Worm (Caenorhabditis elegans) whole organism, L3 larva: ENCODE data around the gene C38C6.3.

ENCODE experiments used
- ZK546.5 ChIP-seq: sonication (generic microtip); optimal IDR thresholded peaks from 2 replicates; lab custom pipeline; 2017; ENCODE audit warnings: missing biosample characterization, missing genetic modification characterization
- aly-2 ChIP-seq: fragments of 150-350 bp; optimal IDR thresholded peaks from 2 replicates; lab custom pipeline; 2014; ENCODE audit warnings: missing biosample characterization, missing genetic modification characterization
- ama-1 ChIP-seq: fragments of 150-350 bp; optimal IDR thresholded peaks from 2 replicates; lab custom pipeline; 2018
- ceh-16 ChIP-seq: sonication (generic microtip); optimal IDR thresholded peaks from 2 replicates; lab custom pipeline; 2017; ENCODE audit warnings: missing biosample characterization, missing genetic modification characterization
- ceh-28 ChIP-seq: fragments of 150-350 bp; optimal IDR thresholded peaks from 2 replicates; lab custom pipeline; 2014; ENCODE audit warnings: missing biosample characterization, missing genetic modification reagents, missing genetic modification characterization
- daf-12 ChIP-seq: fragments of 150-350 bp; optimal IDR thresholded peaks from 2 replicates; lab custom pipeline; 2014; ENCODE audit warnings: missing biosample characterization, missing genetic modification reagents, missing genetic modification characterization
- elt-1 ChIP-seq: fragments of 150-350 bp; optimal IDR thresholded peaks from 2 replicates; lab custom pipeline; 2014; ENCODE audit warnings: missing biosample characterization, missing genetic modification characterization
- elt-2 ChIP-seq: sonication (generic microtip); optimal IDR thresholded peaks from 2 replicates; lab custom pipeline; 2016; ENCODE audit warnings: missing genetic modification reagents, mild to moderate bottlenecking, missing genetic modification characterization, missing compliant biosample characterization
- elt-3 ChIP-seq, 3 experiments: fragments of 150-350 bp in 1 of 3; sonication (generic microtip) in 2 of 3; optimal IDR thresholded peaks; 2 replicates in 2 of 3; 4 replicates in 1 of 3; lab custom pipeline; 2014 to 2017; ENCODE audit warnings: missing biosample characterization in 3 of 3, missing genetic modification characterization in 3 of 3
- eor-1 ChIP-seq, 2 experiments: fragments of 150-350 bp; optimal IDR thresholded peaks; 2 replicates each; lab custom pipeline; 2014 to 2018; ENCODE audit warnings: missing biosample characterization in 2 of 2, missing genetic modification characterization in 2 of 2
- fkh-10 ChIP-seq: sonication (generic microtip); optimal IDR thresholded peaks from 2 replicates; lab custom pipeline; 2017; ENCODE audit warnings: missing biosample characterization, missing genetic modification reagents, missing genetic modification characterization
- fos-1 ChIP-seq: fragments of 150-350 bp; optimal IDR thresholded peaks from 2 replicates; lab custom pipeline; 2014; ENCODE audit warnings: missing biosample characterization, missing genetic modification characterization
- jun-1 ChIP-seq: fragments of 150-350 bp; optimal IDR thresholded peaks from 2 replicates; lab custom pipeline; 2014; ENCODE audit warnings: missing biosample characterization, missing genetic modification reagents, missing genetic modification characterization
- lin-15B ChIP-seq: fragments of 150-350 bp; optimal IDR thresholded peaks from 2 replicates; lab custom pipeline; 2014; ENCODE audit warnings: missing biosample characterization, missing genetic modification characterization
- lsy-12 ChIP-seq: sonication (generic microtip); optimal IDR thresholded peaks from 2 replicates; lab custom pipeline; 2016; ENCODE audit warnings: mild to moderate bottlenecking, missing genetic modification characterization, missing compliant biosample characterization
- nfya-1 ChIP-seq: sonication (generic microtip); optimal IDR thresholded peaks from 2 replicates; lab custom pipeline; 2017; ENCODE audit warnings: missing genetic modification characterization, mild to moderate bottlenecking, missing compliant biosample characterization, antibody characterized with exemption, moderate library complexity; ENCODE audit not compliant: insufficient read depth
- nhr-11 ChIP-seq: fragments of 150-350 bp; optimal IDR thresholded peaks from 2 replicates; lab custom pipeline; 2014; ENCODE audit warnings: missing biosample characterization, missing genetic modification characterization
- nhr-23 ChIP-seq: fragments of 150-350 bp; optimal IDR thresholded peaks from 2 replicates; lab custom pipeline; 2014; ENCODE audit warnings: missing biosample characterization, missing genetic modification reagents, missing genetic modification characterization
- nhr-237 ChIP-seq: fragments of 150-350 bp; optimal IDR thresholded peaks from 2 replicates; lab custom pipeline; 2014; ENCODE audit warnings: missing biosample characterization, missing genetic modification characterization
- nhr-25 ChIP-seq: sonication (generic microtip); optimal IDR thresholded peaks from 2 replicates; lab custom pipeline; 2017; ENCODE audit warnings: missing biosample characterization, missing genetic modification characterization
- nhr-43 ChIP-seq: sonication (generic microtip); optimal IDR thresholded peaks from 2 replicates; lab custom pipeline; 2016; ENCODE audit warnings: mild to moderate bottlenecking, missing genetic modification characterization, missing compliant biosample characterization; ENCODE audit not compliant: poor library complexity, severe bottlenecking
- nhr-77 ChIP-seq: fragments of 150-350 bp; optimal IDR thresholded peaks from 2 replicates; lab custom pipeline; 2014; ENCODE audit warnings: missing biosample characterization, missing genetic modification characterization
- sea-2 ChIP-seq: fragments of 150-350 bp; sonication (generic microtip); optimal IDR thresholded peaks from 4 replicates; lab custom pipeline; 2014; ENCODE audit warnings: missing biosample characterization, missing genetic modification reagents, missing genetic modification characterization
- skn-1 ChIP-seq: fragments of 150-350 bp; optimal IDR thresholded peaks from 2 replicates; lab custom pipeline; 2014; ENCODE audit warnings: missing biosample characterization, missing genetic modification characterization
- unc-39 ChIP-seq: sonication (generic microtip); optimal IDR thresholded peaks from 4 replicates; lab custom pipeline; 2017; ENCODE audit warnings: missing biosample characterization, missing genetic modification characterization
- unc-62 ChIP-seq: fragments of 150-350 bp; sonication (generic microtip); optimal IDR thresholded peaks from 4 replicates; lab custom pipeline; 2014; ENCODE audit warnings: missing biosample characterization, missing genetic modification reagents, missing genetic modification characterization
- zag-1 ChIP-seq: fragments of 150-350 bp; optimal IDR thresholded peaks from 2 replicates; lab custom pipeline; 2014; ENCODE audit warnings: missing biosample characterization, missing genetic modification characterization
- ztf-4 ChIP-seq: fragments of 150-350 bp; optimal IDR thresholded peaks from 2 replicates; lab custom pipeline; 2014; ENCODE audit warnings: missing biosample characterization, missing genetic modification characterization

Gene C38C6.3

ce11 chrII:14609297-14609937 lies 23.5 kb upstream of the C38C6.3 start:
- no peak for TF ChIP-seq lsy-12 (tag; lab: Kevin White, UChicago)
- peak; percentile 81 for TF ChIP-seq ama-1 (lab: Kevin White, UChicago)

- no peak for TF ChIP-seq ZK546.5
- peak; percentile 65 for TF ChIP-seq ama-1 (lab: Kevin White, UChicago)
- TF ChIP-seq elt-1: peak; percentile 39
- peak; percentile 24 for TF ChIP-seq ztf-4 (tag; lab: Kevin White, UChicago)
- peak; percentile 15 for TF ChIP-seq elt-2
- TF ChIP-seq unc-62 (GFP tag; lab: Kevin White, UChicago): no peak
- no peak for TF ChIP-seq skn-1 (tag; lab: Kevin White, UChicago)
- no peak for TF ChIP-seq lin-15B
- TF ChIP-seq ceh-16: no peak
These were observed 22.3 kb upstream of the C38C6.3 start for ce11 chrII:14610492-14611142.

ce11 chrII:14611307-14611706 lies 21.6 kb upstream of the C38C6.3 start:
- TF ChIP-seq ama-1 (lab: Kevin White, UChicago) (peak; percentile 45), nhr-43 (tag; lab: Kevin White, UChicago) (no peak)
- TF ChIP-seq, all 47 proteins: peak for 1

ce11 chrII:14615735-14616134 lies 17.2 kb upstream of the C38C6.3 start, which contains the start of gene mltn-9:
Gene mltn-9 (plus strand): TSS chrII:14616035.
- no peak for TF ChIP-seq fkh-10 (GFP tag; lab: Kevin White, UChicago)
- TF ChIP-seq ztf-4 (tag; lab: Kevin White, UChicago): no peak
- TF ChIP-seq jun-1 (tag; lab: Kevin White, UChicago): no peak
- TF ChIP-seq zag-1 (tag; lab: Kevin White, UChicago): no peak
- no peak for TF ChIP-seq nhr-237
- no peak for TF ChIP-seq fos-1 (tag; lab: Kevin White, UChicago)
- no peak for TF ChIP-seq ZK546.5
- no peak for TF ChIP-seq lin-15B
- TF ChIP-seq, all 47 proteins: peak for 0

- TF ChIP-seq daf-12 (tag; lab: Kevin White, UChicago) (no peak), nhr-237 (no peak), nhr-11 (tag; lab: Kevin White, UChicago) (no peak), elt-1 (no peak), unc-39 (no peak), nhr-43 (tag; lab: Kevin White, UChicago) (peak; percentile 21), eor-1 (tag; optimal IDR thresholded peaks at IDR 0.05; lab: Kevin White, UChicago) (no peak), elt-3 (tag; optimal IDR thresholded peaks at IDR 0.05; lab: Kevin White, UChicago) (peak in 1 of 3 experiments; percentile 64), fkh-10 (GFP tag; lab: Kevin White, UChicago) (no peak), jun-1 (tag; lab: Kevin White, UChicago) (no peak), ztf-4 (tag; lab: Kevin White, UChicago) (no peak), sea-2 (GFP tag; lab: Kevin White, UChicago) (no peak), elt-2 (peak; percentile 28), ceh-28 (tag; lab: Kevin White, UChicago) (no peak), nhr-23 (peak; percentile 57), zag-1 (tag; lab: Kevin White, UChicago) (no peak), nhr-77 (tag; lab: Kevin White, UChicago) (no peak)
- TF ChIP-seq, all 47 proteins: peak for 4
These were observed 16.5 kb upstream of the C38C6.3 start for ce11 chrII:14616402-14616801.

- peak; percentile 11 for TF ChIP-seq nhr-43 (tag; lab: Kevin White, UChicago)
- TF ChIP-seq nhr-25 (tag; lab: Kevin White, UChicago): peak; percentile 19
- TF ChIP-seq nfya-1: peak; percentile 4
- TF ChIP-seq nhr-77 (tag; lab: Kevin White, UChicago): peak; percentile 10
- peak; percentile 30 for TF ChIP-seq ama-1 (lab: Kevin White, UChicago)
- TF ChIP-seq aly-2: no peak
- TF ChIP-seq unc-39: no peak
- peak; percentile 48 for TF ChIP-seq lsy-12 (tag; lab: Kevin White, UChicago)
These were observed 16.0 kb upstream of the C38C6.3 start for ce11 chrII:14616927-14617326.
